Worm (Caenorhabditis elegans) whole organism, L4 larva: Measurements from ENCODE around the gene fox-1.

Experiments
- T20F7.1 ChIP-seq: fragments of 200-800 bp; sonication (Bioruptor generic); optimal IDR thresholded peaks from 2 replicates; lab custom pipeline; 2018; ENCODE audit warnings: mild to moderate bottlenecking, missing genetic modification characterization, missing compliant biosample characterization
- aha-1 ChIP-seq: fragments of 150-350 bp; peaks from one replicate; lab custom pipeline; 2014; ENCODE audit warnings: missing biosample characterization, missing genetic modification characterization
- ceh-20 ChIP-seq: fragments of 200-800 bp; sonication (Bioruptor generic); IDR thresholded peaks from 2 replicates; pipeline ENCODE4 v1.3.6; 2022; ENCODE audit warnings: missing genetic modification reagents, missing genetic modification characterization, missing compliant biosample characterization
- cey-2 ChIP-seq: sonication (generic microtip); optimal IDR thresholded peaks from 3 replicates; lab custom pipeline; 2017; ENCODE audit warnings: missing genetic modification characterization, mild to moderate bottlenecking, missing compliant biosample characterization, antibody characterized with exemption, borderline replicate concordance; ENCODE audit not compliant: insufficient read depth
- ctbp-1 ChIP-seq: fragments of 200-800 bp; sonication (Bioruptor generic); IDR thresholded peaks from 2 replicates; pipeline ENCODE4 v1.3.6; 2022; ENCODE audit warnings: missing genetic modification reagents, missing genetic modification characterization, missing compliant biosample characterization
- dpl-1 ChIP-seq: fragments of 150-350 bp; optimal IDR thresholded peaks from 2 replicates; lab custom pipeline; 2014; ENCODE audit warnings: missing biosample characterization, missing genetic modification reagents, missing genetic modification characterization
- egl-27 ChIP-seq: sonication (generic microtip); optimal IDR thresholded peaks from 3 replicates; lab custom pipeline; 2017; ENCODE audit warnings: missing biosample characterization, missing genetic modification reagents, missing genetic modification characterization
- fkh-10 ChIP-seq: fragments of 150-350 bp; optimal IDR thresholded peaks from 2 replicates; lab custom pipeline; 2014; ENCODE audit warnings: missing biosample characterization, missing genetic modification reagents, missing genetic modification characterization
- hlh-11 ChIP-seq: fragments of 200-800 bp; sonication (Bioruptor generic); optimal IDR thresholded peaks from 2 replicates; lab custom pipeline; 2018; ENCODE audit warnings: mild to moderate bottlenecking, missing genetic modification characterization, missing compliant biosample characterization
- hlh-30 ChIP-seq: sonication (generic microtip); optimal IDR thresholded peaks from 2 replicates; lab custom pipeline; 2017; ENCODE audit warnings: antibody characterized with exemption, mild to moderate bottlenecking, missing genetic modification characterization, missing compliant biosample characterization; ENCODE audit not compliant: insufficient read depth
- jun-1 ChIP-seq: fragments of 150-350 bp; optimal IDR thresholded peaks from 2 replicates; lab custom pipeline; 2014; ENCODE audit warnings: missing biosample characterization, missing genetic modification reagents, missing genetic modification characterization
- lin-13 ChIP-seq: fragments of 150-350 bp; optimal IDR thresholded peaks from 2 replicates; lab custom pipeline; 2014; ENCODE audit warnings: missing biosample characterization, missing genetic modification reagents, missing genetic modification characterization
- lin-15B ChIP-seq: fragments of 150-350 bp; sonication (generic microtip); optimal IDR thresholded peaks from 3 replicates; lab custom pipeline; 2014; ENCODE audit warnings: missing biosample characterization, missing genetic modification characterization
- lin-29 ChIP-seq: fragments of 200-800 bp; sonication (Bioruptor generic); IDR thresholded peaks from 2 replicates; pipeline ENCODE4 v1.3.6; 2022; ENCODE audit warnings: missing genetic modification reagents, missing genetic modification characterization, missing compliant biosample characterization
- lin-39 ChIP-seq: fragments of 150-350 bp; optimal IDR thresholded peaks from 2 replicates; lab custom pipeline; 2014; ENCODE audit warnings: missing biosample characterization, missing genetic modification reagents, missing genetic modification characterization
- madf-9 ChIP-seq: fragments of 200-800 bp; sonication (Bioruptor generic); conservative IDR thresholded peaks from 2 replicates; pipeline ENCODE4 v1.3.6; 2022; ENCODE audit warnings: missing genetic modification reagents, missing genetic modification characterization, missing compliant biosample characterization
- mdt-29 ChIP-seq: fragments of 200-800 bp; sonication (Bioruptor generic); IDR thresholded peaks from 2 replicates; pipeline ENCODE4 v1.3.6; 2022; ENCODE audit warnings: missing genetic modification reagents, missing genetic modification characterization, missing compliant biosample characterization
- mep-1 ChIP-seq: fragments of 150-350 bp; sonication (generic microtip); optimal IDR thresholded peaks from 3 replicates; lab custom pipeline; 2014; ENCODE audit warnings: missing biosample characterization, missing genetic modification characterization
- mes-2 ChIP-seq: sonication (generic microtip); optimal IDR thresholded peaks from 2 replicates; lab custom pipeline; 2016; ENCODE audit warnings: missing genotype, mild to moderate bottlenecking, missing genetic modification characterization, missing compliant biosample characterization; ENCODE audit not compliant: poor library complexity, severe bottlenecking
- nhr-111 ChIP-seq: fragments of 200-800 bp; sonication (Bioruptor generic); optimal IDR thresholded peaks from 2 replicates; lab custom pipeline; 2018; ENCODE audit warnings: mild to moderate bottlenecking, missing genetic modification characterization, missing compliant biosample characterization
- nhr-28 ChIP-seq: fragments of 150-350 bp; optimal IDR thresholded peaks from 2 replicates; lab custom pipeline; 2014; ENCODE audit warnings: missing biosample characterization, missing genetic modification characterization
- nhr-6 ChIP-seq: fragments of 150-350 bp; optimal IDR thresholded peaks from 2 replicates; lab custom pipeline; 2014; ENCODE audit warnings: missing biosample characterization, missing genetic modification characterization
- set-16 ChIP-seq: fragments of 200-800 bp; sonication (Bioruptor generic); IDR thresholded peaks from 2 replicates; pipeline ENCODE4 v1.3.6; 2022; ENCODE audit warnings: missing genetic modification reagents, missing genetic modification characterization, missing compliant biosample characterization
- skn-1 ChIP-seq: fragments of 150-350 bp; optimal IDR thresholded peaks from 2 replicates; lab custom pipeline; 2014; ENCODE audit warnings: missing biosample characterization, missing genetic modification characterization
- tra-1 ChIP-seq: fragments of 200-800 bp; sonication (Bioruptor generic); IDR thresholded peaks from 2 replicates; pipeline ENCODE4 v1.3.6; 2022; ENCODE audit warnings: missing genetic modification reagents, missing genetic modification characterization, missing compliant biosample characterization
- unc-39 ChIP-seq: sonication (generic microtip); optimal IDR thresholded peaks from 2 replicates; lab custom pipeline; 2017; ENCODE audit warnings: missing biosample characterization, missing genetic modification characterization
- unc-62 ChIP-seq, 3 experiments: fragments of 150-350 bp in 1 of 3; sonication (generic microtip); optimal IDR thresholded peaks in 2 of 3; peaks in 1 of 3; 1 replicate in 1 of 3; 2 replicates in 2 of 3; lab custom pipeline; 2014 to 2017; ENCODE audit warnings: missing biosample characterization in 3 of 3, missing genetic modification characterization in 3 of 3, missing genetic modification reagents in 3 of 3, missing genotype in 1 of 3
- vab-7 ChIP-seq: fragments of 200-800 bp; sonication (Bioruptor generic); IDR thresholded peaks from 2 replicates; pipeline ENCODE4 v1.3.6; 2022; ENCODE audit warnings: missing genetic modification reagents, missing genetic modification characterization, missing compliant biosample characterization
- zag-1 ChIP-seq: fragments of 150-350 bp; optimal IDR thresholded peaks from 2 replicates; lab custom pipeline; 2014; ENCODE audit warnings: missing biosample characterization, missing genetic modification characterization
- zip-2 ChIP-seq: fragments of 150-350 bp; optimal IDR thresholded peaks from 2 replicates; lab custom pipeline; 2014; ENCODE audit warnings: missing biosample characterization, missing genetic modification characterization

fox-1 gene

ce11 chrX:2456141-2456540, 3.6 kb downstream of the fox-1 start:
- TF ChIP-seq aha-1 = peak; percentile 77
- TF ChIP-seq lin-39 = no peak
- peak; percentile 11 for TF ChIP-seq hlh-30 (tag; lab: Kevin White, UChicago)

DNA sequence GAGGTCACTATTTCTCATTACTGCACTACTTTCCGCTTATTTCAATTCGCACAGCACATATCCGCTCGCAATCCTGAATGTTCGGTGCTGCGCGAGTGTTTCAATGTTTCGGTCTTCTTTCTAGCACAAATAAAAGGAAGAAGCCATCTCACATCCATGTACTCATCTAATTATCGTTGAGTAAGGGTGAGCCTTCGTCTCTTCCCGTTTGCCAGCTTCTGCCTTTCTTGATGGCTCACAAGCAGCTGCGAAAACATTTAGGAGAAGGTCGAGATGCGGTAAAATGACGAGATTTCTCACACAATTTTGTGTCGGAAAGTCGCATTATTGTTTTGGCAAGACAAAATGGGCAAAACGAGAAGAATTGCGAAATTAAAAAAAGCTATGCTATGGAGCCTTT, 4.8 kb downstream of the fox-1 start:
- TF ChIP-seq skn-1 = no peak
- peak; percentile 69 for TF ChIP-seq fkh-10 (GFP tag; lab: Kevin White, UChicago)

DNA sequence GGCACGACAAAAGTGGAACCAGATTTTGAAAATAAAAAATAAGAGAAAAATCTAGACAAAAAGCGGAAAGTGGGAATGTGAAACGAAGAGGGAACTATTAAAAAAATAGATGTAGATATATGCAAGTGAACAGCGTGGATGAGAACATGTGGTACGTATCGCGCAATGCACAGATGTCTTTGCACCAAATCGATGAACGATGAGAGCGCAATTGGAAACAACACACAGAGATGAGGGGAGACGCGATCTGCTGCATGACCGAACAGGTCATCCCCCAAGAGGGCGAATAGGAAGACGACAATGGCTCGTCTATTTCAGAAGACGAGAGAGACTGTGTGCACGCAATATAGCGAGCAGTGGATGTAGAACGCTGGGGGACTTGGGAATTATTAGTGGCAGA, 7.0 kb downstream of the fox-1 start:
- TF ChIP-seq hlh-11 (tag; lab: Kevin White, UChicago) = no peak
- TF ChIP-seq madf-9 (GFP tag; lab: Robert Waterston, UW) = no peak
- TF ChIP-seq zip-2 (tag; lab: Kevin White, UChicago) = no peak

ce11 chrX:2452297-2452696, 7.4 kb downstream of the fox-1 start:
- TF ChIP-seq mep-1 (no peak), hlh-11 (tag; lab: Kevin White, UChicago) (peak; percentile 14)

ce11 chrX:2450994-2451393, 8.7 kb downstream of the fox-1 start:
- TF ChIP-seq aha-1 = peak; percentile 3
- TF ChIP-seq set-16 = peak; percentile 50; the same call in 1 of the 2 replicates
- TF ChIP-seq lin-13 (GFP tag; lab: Kevin White, UChicago) = no peak
- TF ChIP-seq tra-1 (GFP tag; lab: Robert Waterston, UW) = no peak
- no peak for TF ChIP-seq nhr-28 (tag; lab: Kevin White, UChicago)
- no peak for TF ChIP-seq unc-39 (tag; lab: Kevin White, UChicago)
- 0 out of 2 replicates have a peak, but pooled peaks have one; percentile 16 for TF ChIP-seq ctbp-1 (GFP tag; lab: Robert Waterston, UW)

ce11 chrX:2447214-2447613, 12.5 kb downstream of the fox-1 start:
- TF ChIP-seq set-16 = peak; percentile 34; the same call in 1 of the 2 replicates
- TF ChIP-seq dpl-1 (GFP tag; lab: Kevin White, UChicago) = no peak
- TF ChIP-seq tra-1 (GFP tag; lab: Robert Waterston, UW) = no peak

- TF ChIP-seq nhr-111 (GFP tag; lab: Kevin White, UChicago) (no peak), lin-29 (GFP tag; lab: Robert Waterston, UW) (no peak), T20F7.1 (GFP tag; lab: Kevin White, UChicago) (no peak), vab-7 (GFP tag; lab: Robert Waterston, UW) (no peak), dpl-1 (GFP tag; lab: Kevin White, UChicago) (no peak), unc-62 (GFP tag; optimal IDR thresholded peaks at IDR 0.05 in 1 of 2; lab: Kevin White, UChicago) (peak in 1 of 2 experiments; percentile 94), unc-62 (tag; optimal IDR thresholded peaks at IDR 0.05; lab: Kevin White, UChicago) (no peak), mes-2 (tag; lab: Kevin White, UChicago) (no peak), set-16 (peak; percentile 65), mdt-29 (no peak), ceh-20 (GFP tag; lab: Robert Waterston, UW) (no peak), zag-1 (tag; lab: Kevin White, UChicago) (no peak), lin-15B (tag; lab: Kevin White, UChicago) (no peak), jun-1 (no peak), egl-27 (tag; lab: Kevin White, UChicago) (no peak), cey-2 (no peak), ctbp-1 (GFP tag; lab: Robert Waterston, UW) (no peak), nhr-6 (no peak), hlh-30 (tag; lab: Kevin White, UChicago) (no peak), aha-1 (peak; percentile 33), fkh-10 (GFP tag; lab: Kevin White, UChicago) (no peak), zip-2 (tag; lab: Kevin White, UChicago) (no peak)
Measured at ce11 chrX:2446185-2446584, 13.5 kb downstream of the fox-1 start.
